Fruit fly (Drosophila melanogaster) S2 (cell line): ENCODE results near the gene Wnk.
A peak's percentile ranks its signal among the peaks of the same experiment; 100 is the strongest.

Experiments used
- CG8478 ChIP-seq: fragments of >200 bp; optimal IDR thresholded peaks from 2 replicates; lab custom pipeline; 2018
- CTCF ChIP-seq, 2 experiments: fragments of >200 bp; optimal IDR thresholded peaks; 2 replicates each; lab custom pipeline; 2018

The Wnk gene

DNA sequence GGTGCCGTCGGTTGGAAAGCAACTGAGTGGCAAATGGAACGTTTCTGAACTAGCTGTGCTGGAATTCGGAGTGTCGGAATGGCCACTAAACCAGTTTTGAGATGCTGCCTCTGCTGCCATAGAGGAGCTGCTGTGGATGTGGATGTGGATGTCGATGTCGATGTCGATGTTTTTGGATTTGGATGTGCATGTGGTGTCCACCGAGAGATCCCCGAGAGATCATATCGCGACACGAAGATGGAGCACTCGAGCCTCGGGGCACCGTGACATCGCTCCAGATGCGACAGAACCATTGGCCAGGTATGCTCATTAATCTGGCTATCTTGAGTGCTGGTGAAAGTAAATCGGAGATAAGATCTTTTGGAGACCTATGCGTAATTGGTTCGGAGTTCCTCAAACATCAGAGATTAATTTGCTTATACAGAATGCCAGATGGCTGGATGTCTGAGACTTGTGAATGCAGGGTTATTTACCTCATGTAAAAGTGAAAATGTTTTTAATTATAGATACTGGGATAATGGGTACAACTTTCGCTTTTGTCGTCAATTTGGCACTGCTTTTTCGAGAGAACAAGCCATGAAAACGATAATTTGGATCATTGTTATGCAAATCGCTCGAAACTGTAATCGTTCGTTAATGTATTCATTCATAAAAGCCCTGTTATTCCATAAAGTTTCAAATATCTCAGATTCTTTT lies 3.6 kb upstream of the Wnk start, which contains the start of gene CG7173:
Gene CG7173 (minus strand): TSS at position 51 of the 696 bp plus-strand sequence.
- no peak for TF ChIP-seq CG8478
- no peak for TF ChIP-seq CTCF (optimal IDR thresholded peaks at IDR 0.05; lab: Kevin White, UChicago)

DNA sequence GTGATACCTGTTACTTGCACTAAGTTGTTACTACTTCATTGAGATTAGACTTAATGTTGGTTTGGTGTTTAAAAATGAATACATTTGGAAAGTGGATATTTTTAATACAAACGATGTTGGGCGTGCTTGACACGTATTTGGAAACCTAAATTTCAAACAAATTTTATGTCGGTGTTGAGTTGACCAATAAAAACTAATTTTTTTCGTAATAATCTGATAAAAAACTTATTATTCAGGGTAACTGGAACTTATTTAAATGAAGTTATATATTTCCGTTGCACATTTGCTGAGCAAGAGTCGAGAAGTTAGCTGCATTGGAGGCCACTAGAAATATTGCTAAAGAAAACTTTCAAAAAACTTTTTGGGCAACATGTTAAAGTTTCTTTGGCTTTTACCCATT lies 12.7 kb downstream of the Wnk start, which contains the start of gene CG33290:
Gene CG33290 (plus strand): TSS at position 301 of the 400 bp plus-strand sequence.
- TF ChIP-seq CTCF (optimal IDR thresholded peaks at IDR 0.05; lab: Kevin White, UChicago) (no peak), CG8478 (no peak)

DNA sequence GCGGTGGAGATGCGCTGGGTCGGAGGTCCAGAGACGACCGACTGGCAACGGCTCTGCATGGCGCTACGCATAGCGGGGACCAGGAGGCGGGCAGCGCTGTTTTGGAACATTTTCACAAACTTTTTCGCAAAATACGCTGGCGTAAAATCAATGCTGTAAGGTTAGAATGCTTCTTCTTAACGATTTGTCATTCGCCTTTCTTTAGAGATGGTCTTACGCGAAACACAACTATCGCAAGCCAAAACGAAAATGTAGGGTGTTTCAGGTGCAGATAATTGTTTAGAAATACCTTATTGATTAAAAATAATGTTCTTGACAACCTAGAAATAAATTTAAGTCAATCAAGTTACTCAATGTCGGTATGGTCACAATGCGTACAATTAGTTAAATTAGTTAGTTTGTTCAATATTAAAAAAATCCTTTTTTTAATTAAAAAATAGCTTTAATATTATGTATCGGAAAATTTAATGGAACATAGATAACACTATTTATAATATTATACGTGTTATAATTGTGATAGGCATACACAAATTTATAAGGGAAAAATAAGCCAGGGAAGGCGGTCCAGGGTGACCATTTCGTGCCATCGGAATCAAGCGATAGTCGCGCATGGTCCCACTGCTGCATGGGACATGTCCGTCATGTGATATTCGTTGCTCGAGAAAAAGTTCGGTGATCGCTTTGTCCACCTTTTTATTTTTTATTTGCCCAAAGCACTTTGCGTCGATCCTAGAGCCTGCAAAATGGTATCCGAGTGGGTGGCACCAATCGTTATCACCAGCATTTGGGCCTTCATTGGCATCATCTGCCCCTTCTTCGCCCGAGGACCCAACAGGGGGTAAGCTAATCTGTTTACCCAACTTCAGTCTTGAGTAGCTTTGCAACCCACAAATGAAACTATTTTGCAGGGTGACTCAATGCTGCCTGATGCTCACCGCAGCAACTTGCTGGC lies 15.2 kb downstream of the Wnk start, which contains the start of the genes COX8 and VhaM9.7-b:
Gene COX8 (minus strand): TSS at position 203 of the 952 bp plus-strand sequence.
Gene VhaM9.7-b (plus strand): TSS at position 618 of the 952 bp plus-strand sequence.
- TF ChIP-seq CTCF (optimal IDR thresholded peaks at IDR 0.05; lab: Kevin White, UChicago) (peak; percentile 13 to 14), CG8478 (no peak)

DNA sequence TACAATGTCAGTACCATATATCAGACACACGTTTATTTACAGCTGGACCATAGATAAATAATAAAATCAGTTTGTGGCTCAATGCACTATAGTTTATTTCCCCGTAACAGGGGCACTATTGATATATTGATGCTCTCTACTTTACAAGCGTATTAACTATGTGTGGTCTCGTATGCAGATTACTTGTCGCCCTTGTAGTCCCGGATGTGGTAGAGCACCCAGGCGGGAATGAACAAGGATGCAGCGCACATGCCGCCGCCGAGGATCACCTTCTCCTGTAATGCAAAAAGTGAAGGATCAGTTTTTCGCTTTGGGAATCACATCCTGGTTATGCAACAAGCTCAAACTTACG lies 15.9 kb downstream of the Wnk start:
- TF ChIP-seq CTCF (optimal IDR thresholded peaks at IDR 0.05; lab: Kevin White, UChicago) (no peak), CG8478 (no peak)

DNA sequence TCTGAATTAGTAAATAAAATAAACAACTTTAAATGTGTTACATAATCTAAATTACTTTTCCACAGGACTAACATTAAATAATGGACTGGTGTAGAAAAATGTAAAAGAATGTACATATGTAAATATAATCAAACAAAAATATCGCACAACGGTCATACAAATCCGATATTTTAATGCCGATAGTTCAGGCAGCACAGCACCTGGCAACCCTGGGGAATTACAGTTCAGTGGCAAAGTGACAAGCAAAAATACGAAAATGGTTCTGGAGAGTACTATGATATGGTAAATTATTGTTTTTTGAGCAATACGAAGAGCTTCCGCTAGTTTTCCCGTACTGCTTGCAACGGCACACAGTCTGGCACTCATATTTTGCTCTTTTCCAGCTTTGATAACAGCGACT lies 17.9 kb downstream of the Wnk start, which contains the start of gene Rpn10:
Gene Rpn10 (plus strand): TSS at position 144 of the 400 bp plus-strand sequence.
- peak; percentile 39 to 50 for TF ChIP-seq CTCF (optimal IDR thresholded peaks at IDR 0.05; lab: Kevin White, UChicago)
- TF ChIP-seq CG8478 = no peak

DNA sequence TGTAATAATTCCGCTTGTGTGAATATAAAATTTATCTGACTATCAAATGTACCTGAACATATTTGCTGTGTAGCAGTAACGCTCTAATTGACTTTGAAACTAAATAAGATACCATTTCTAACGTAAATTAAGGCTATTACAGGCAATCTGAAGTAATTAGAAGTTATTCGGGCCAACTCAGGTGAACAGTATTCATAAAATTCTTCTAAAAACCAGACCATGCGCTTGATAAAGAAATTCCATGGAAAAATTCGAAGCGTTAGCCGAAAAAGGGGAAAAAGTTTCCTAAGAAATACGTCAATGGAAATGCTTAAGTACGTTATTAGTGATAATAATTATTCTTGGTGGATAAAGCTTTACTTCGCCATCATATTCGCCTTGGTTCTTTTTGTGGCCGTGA lies 20.4 kb downstream of the Wnk start, which contains the start of gene ppk5:
Gene ppk5 (plus strand): TSS at position 301 of the 400 bp plus-strand sequence.
- TF ChIP-seq CTCF (optimal IDR thresholded peaks at IDR 0.05; lab: Kevin White, UChicago) (no peak), CG8478 (no peak)

DNA sequence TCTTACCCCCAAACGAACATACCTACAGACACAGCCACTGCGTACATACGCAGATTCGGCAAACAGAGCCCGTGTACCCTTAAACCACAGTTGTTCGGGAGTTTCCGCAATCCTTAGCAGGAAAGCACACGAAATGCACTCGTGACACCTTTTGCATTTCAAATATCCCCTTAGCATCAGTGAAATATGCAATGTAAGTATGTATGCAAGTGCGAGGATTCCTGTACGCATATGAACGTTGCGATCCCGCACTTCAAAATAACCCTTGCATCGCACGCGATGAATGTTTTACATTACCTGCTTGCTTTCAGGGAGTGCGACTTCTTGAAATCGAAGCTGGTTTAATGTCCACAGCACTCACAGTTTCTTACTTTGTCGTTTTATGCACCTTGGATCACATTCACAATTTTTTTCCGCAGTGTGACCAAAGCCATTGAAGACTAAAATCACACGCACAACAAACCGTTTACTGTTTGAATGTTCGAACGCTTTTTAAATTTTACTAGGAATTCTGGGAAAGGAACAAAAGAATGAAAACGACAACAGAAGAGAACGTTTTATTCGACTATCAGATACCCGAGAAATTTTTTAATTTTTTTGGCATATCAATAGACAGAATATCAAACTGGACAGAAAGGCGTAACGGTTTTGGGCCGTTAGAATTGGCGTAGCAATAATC lies 21.3 kb downstream of the Wnk start, which contains the start of gene Mkrn1:
Gene Mkrn1 (minus strand): TSS at position 444 of the 679 bp plus-strand sequence.
- TF ChIP-seq CTCF (optimal IDR thresholded peaks at IDR 0.05; lab: Kevin White, UChicago) (peak in 1 of 2 experiments; percentile 40), CG8478 (no peak)

DNA sequence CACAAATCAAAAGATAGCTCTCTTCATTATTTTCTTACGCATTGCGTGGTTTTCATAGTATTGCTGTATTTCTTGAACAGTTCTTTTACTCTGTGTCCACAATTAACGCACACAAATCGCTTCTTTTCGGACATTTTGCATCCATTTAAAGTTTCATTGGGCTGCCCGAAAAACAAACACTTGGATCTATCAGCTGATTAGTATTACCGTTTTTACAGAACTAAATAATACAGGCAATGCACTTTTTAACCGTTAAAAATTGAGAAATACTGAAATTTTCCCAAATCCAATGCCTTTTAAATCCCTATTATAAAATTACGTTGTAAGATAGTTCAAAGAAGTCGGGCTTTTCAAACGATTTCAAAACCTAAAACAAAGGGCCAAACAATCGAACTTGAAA lies 25.6 kb downstream of the Wnk start, which contains the start of gene Arv1:
Gene Arv1 (minus strand): TSS at position 226 of the 400 bp plus-strand sequence.
- TF ChIP-seq CG8478 (no peak), CTCF (optimal IDR thresholded peaks at IDR 0.05; lab: Kevin White, UChicago) (no peak)

DNA sequence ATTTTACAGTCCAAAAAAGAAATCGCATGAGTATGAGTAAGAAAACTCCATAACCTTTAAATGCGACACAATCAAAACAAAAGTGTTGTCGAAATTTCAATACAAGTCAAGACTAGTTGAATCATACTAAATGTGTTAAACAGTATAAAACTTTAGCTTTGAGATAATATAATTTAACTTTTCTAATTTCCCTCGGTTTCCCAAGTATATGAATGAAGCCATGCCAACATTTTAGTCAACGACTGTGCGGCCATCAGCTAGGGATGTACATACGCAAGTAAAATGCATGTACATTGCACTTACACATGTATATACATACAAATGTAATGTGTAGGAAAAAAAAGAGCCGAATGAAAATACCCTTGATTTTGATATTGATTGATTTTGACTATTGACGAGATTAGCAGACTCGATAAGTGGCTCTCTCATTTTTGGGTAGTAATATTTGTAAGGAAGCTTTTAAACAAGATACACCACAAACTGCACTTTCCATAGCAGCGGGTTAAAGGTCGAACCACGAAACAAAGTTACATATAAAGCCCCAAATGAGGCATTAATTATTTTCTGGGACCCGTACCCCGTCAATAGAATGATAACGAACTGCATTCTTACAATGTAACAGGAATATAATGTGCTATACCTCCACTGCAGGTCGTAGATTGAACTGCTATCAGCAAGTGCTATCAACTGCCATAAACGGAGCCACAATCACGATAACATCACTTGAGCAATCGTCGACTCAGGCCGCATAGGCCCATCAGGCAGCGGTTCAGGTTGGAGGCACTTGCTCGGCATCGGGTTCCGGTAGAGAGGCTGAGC lies 30.4 kb downstream of the Wnk start:
- no peak for TF ChIP-seq CG8478
- TF ChIP-seq CTCF (optimal IDR thresholded peaks at IDR 0.05; lab: Kevin White, UChicago) = no peak

DNA sequence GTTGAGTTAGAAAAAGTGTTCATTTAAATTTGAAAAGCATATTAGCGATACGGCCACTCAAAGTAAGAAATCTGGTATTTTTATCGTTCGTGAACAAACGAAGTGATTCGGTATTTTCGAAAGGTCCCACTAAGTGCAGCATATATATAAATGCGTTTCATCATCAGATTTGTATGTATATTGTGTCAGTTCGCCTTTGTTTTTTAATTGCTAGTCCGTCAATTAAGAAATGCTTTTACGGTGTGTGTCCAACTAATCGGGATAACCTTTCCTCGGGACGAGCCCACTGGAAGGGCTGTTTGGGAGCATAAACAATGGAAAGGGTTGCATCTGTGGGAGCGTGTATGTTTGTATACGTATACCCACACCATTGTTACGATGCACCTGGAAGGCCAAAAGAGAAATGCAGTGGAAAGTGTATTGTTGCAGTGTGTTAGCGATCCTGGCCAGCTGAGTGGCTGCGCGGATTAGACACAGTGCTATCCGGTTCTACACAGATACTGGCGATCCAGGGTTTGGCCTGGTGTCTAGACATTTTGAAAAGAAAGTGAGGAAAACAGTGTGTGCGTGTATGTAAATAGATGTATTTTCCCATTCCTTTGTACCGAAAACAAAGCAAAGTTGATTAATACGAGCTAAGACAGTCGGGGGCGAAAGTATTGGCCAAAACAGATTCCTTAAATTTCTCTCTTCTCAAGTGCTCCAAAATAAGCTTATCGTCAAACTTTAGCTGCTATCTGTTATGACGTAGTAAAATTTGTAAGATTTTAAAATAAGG lies 31.5 kb downstream of the Wnk start, which contains the start of gene CG7611:
Gene CG7611 (plus strand): TSS at position 128 of the 778 bp plus-strand sequence.
- TF ChIP-seq CTCF (optimal IDR thresholded peaks at IDR 0.05; lab: Kevin White, UChicago) (peak in 1 of 2 experiments; percentile 1), CG8478 (no peak)

DNA sequence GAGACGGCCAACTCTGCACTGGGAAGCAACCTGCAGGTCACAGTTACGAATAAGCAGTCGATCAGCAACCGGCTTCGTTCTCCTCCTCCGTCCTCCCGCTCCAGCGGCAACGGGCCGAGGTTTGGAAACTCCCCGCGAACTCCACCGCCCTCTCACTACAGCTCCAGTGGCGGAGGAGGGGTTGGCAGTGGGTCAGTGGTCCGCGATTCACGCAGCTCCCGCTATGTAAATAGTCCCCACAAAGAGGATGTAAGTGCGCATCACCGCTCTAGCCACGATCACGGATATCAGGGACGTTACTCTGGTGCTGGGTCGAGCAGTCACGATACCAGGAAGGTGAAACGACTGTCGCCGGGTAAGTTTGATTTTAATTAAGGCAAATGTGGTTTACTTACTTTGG lies 36.4 kb downstream of the Wnk start:
- TF ChIP-seq CTCF (optimal IDR thresholded peaks at IDR 0.05; lab: Kevin White, UChicago) (no peak), CG8478 (no peak)

DNA sequence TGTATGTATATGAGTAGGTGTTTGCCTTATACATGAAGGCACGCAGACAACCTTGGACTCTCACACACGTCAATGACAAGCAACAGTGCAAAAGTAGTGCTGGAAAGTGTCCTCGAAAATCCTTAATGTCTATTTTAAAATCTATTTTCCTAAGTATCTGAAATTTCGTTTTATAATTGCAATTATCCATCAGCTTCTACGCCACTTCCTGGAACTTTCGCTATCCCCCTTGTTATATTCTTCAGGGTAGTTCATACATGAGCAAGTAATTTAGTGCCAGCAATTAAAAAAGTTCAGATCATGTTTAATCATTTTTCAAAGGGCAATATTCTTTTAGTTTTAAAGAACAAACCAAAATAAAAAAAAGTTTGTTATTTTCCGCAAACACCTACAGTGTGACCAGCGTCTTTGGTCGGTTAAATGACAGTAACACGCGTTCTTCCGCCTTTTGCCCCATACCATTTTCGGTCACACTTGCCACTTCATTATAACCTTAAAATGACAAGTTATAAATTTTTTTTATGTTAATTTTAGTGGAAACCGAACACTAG lies 37.9 kb downstream of the Wnk start:
- no peak for TF ChIP-seq CG8478
- no peak for TF ChIP-seq CTCF (optimal IDR thresholded peaks at IDR 0.05; lab: Kevin White, UChicago)
